Fruit fly (Drosophila melanogaster) whole organism, embryonic: ENCODE measurements around the gene bmm.

Experiments
- Asciz ChIP-seq: fragments of 200-800 bp; sonication (Bioruptor generic); optimal IDR thresholded peaks from 2 replicates; lab custom pipeline; 2017; ENCODE audit warnings: missing biosample characterization, mild to moderate bottlenecking, missing genetic modification characterization, missing genetic modification reagents
- Atf-2 ChIP-seq: fragments of 200-800 bp; sonication (Bioruptor generic); optimal IDR thresholded peaks from 2 replicates; lab custom pipeline; 2016; ENCODE audit warnings: missing biosample characterization, missing genetic modification characterization
- Awh ChIP-seq: fragments of 200-800 bp; sonication (Bioruptor generic); IDR thresholded peaks from 2 replicates; pipeline ENCODE4, ENCODE4 v1.3.6; 2022; ENCODE audit warnings: missing biosample characterization, missing genetic modification characterization
- B-H1 ChIP-seq: fragments of 200-800 bp; sonication (Bioruptor generic); IDR thresholded peaks from 3 replicates; pipeline ENCODE4 v1.3.6; 2022; ENCODE audit warnings: missing biosample characterization, missing genetic modification characterization
- CG10267 ChIP-seq: fragments of 200-800 bp; sonication (Bioruptor generic); optimal IDR thresholded peaks from 2 replicates; lab custom pipeline; 2018; ENCODE audit warnings: missing biosample characterization, mild to moderate bottlenecking, missing genetic modification characterization, moderate library complexity
- CG11093 ChIP-seq: fragments of 200-800 bp; sonication (Bioruptor generic); IDR thresholded peaks from 3 replicates; pipeline ENCODE4 v1.3.6; 2022; ENCODE audit warnings: missing biosample characterization, missing genetic modification characterization
- CG11456 ChIP-seq: fragments of 200-800 bp; sonication (Bioruptor generic); IDR thresholded peaks from 3 replicates; pipeline ENCODE4 v1.3.6; 2022; ENCODE audit warnings: missing biosample characterization, missing genetic modification characterization
- CG11723 ChIP-seq: fragments of 200-800 bp; sonication (Bioruptor generic); optimal IDR thresholded peaks from 2 replicates; lab custom pipeline; 2017; ENCODE audit warnings: missing biosample characterization, mild to moderate bottlenecking, missing genetic modification characterization
- CG12219 ChIP-seq: fragments of 200-800 bp; sonication (Bioruptor generic); optimal IDR thresholded peaks from 3 replicates; lab custom pipeline; 2018; ENCODE audit warnings: missing biosample characterization, mild to moderate bottlenecking, missing genetic modification characterization
- CG14860 ChIP-seq: fragments of 200-800 bp; sonication (Bioruptor generic); IDR thresholded peaks from 3 replicates; pipeline ENCODE4 v1.3.6; 2022; ENCODE audit warnings: missing biosample characterization, missing genetic modification characterization; ENCODE audit not compliant: partially characterized antibody
- CG15269 ChIP-seq: fragments of 200-800 bp; sonication (Bioruptor generic); optimal IDR thresholded peaks from 2 replicates; lab custom pipeline; 2018; ENCODE audit warnings: missing biosample characterization, mild to moderate bottlenecking, missing genetic modification characterization, moderate library complexity
- CG1792 ChIP-seq: fragments of 200-800 bp; sonication (Bioruptor generic); optimal IDR thresholded peaks from 2 replicates; lab custom pipeline; 2016; ENCODE audit warnings: missing biosample characterization, missing genetic modification characterization
- CG18011 ChIP-seq: fragments of 200-800 bp; sonication (Bioruptor generic); optimal IDR thresholded peaks from 2 replicates; lab custom pipeline; 2017; ENCODE audit warnings: missing biosample characterization, missing genetic modification characterization, mild to moderate bottlenecking, moderate library complexity, missing genotype
- CG18619 ChIP-seq: fragments of 200-800 bp; sonication (Bioruptor generic); optimal IDR thresholded peaks from 3 replicates; lab custom pipeline; 2017; ENCODE audit warnings: missing biosample characterization, mild to moderate bottlenecking, missing genetic modification characterization
- CG2116 ChIP-seq: fragments of 200-800 bp; sonication (Bioruptor generic); optimal IDR thresholded peaks from 3 replicates; lab custom pipeline; 2018; ENCODE audit warnings: missing biosample characterization, mild to moderate bottlenecking, missing genetic modification characterization
- CG32772 ChIP-seq: fragments of 200-800 bp; sonication (Bioruptor generic); IDR thresholded peaks from 2 replicates; pipeline ENCODE4 v1.3.6; 2022; ENCODE audit warnings: missing biosample characterization, missing genetic modification characterization
- CG33557 ChIP-seq: fragments of 200-800 bp; sonication (Bioruptor generic); optimal IDR thresholded peaks from 2 replicates; lab custom pipeline; 2019; ENCODE audit warnings: missing biosample characterization, mild to moderate bottlenecking, missing genetic modification characterization, moderate library complexity
- CG34376 ChIP-seq: fragments of 200-800 bp; sonication (Bioruptor generic); optimal IDR thresholded peaks from 2 replicates; lab custom pipeline; 2018; ENCODE audit warnings: missing biosample characterization, mild to moderate bottlenecking, missing genetic modification characterization
- CG3838 ChIP-seq: fragments of 200-800 bp; sonication (Bioruptor generic); optimal IDR thresholded peaks from 3 replicates; lab custom pipeline; 2016; ENCODE audit warnings: missing biosample characterization, missing genetic modification characterization
- CG3995 ChIP-seq: fragments of 200-800 bp; sonication (Bioruptor generic); optimal IDR thresholded peaks from 3 replicates; lab custom pipeline; 2016; ENCODE audit warnings: missing biosample characterization, missing genetic modification characterization
- CG9797 ChIP-seq: fragments of 200-800 bp; sonication (Bioruptor generic); optimal IDR thresholded peaks from 3 replicates; lab custom pipeline; 2018; ENCODE audit warnings: missing biosample characterization, mild to moderate bottlenecking, missing genetic modification characterization
- Dad ChIP-seq: fragments of 200-800 bp; sonication (Bioruptor generic); optimal IDR thresholded peaks from 3 replicates; lab custom pipeline; 2016; ENCODE audit warnings: missing biosample characterization, missing genetic modification characterization
- E2f2 ChIP-seq: fragments of 200-800 bp; sonication (Bioruptor generic); IDR thresholded peaks from 2 replicates; pipeline ENCODE4 v1.3.6; 2022; ENCODE audit warnings: missing biosample characterization, missing genetic modification characterization
- Fer2 ChIP-seq: fragments of 200-800 bp; sonication (Bioruptor generic); optimal IDR thresholded peaks from 2 replicates; lab custom pipeline; 2018; ENCODE audit warnings: missing biosample characterization, mild to moderate bottlenecking, missing genetic modification characterization, moderate library complexity
- HmgD ChIP-seq: fragments of 200-800 bp; sonication (Bioruptor generic); optimal IDR thresholded peaks from 3 replicates; lab custom pipeline; 2016; ENCODE audit warnings: missing biosample characterization, missing genetic modification characterization
- Hr3 ChIP-seq: fragments of 200-800 bp; sonication (Bioruptor generic); optimal IDR thresholded peaks from 3 replicates; lab custom pipeline; 2016; ENCODE audit warnings: missing biosample characterization, missing genetic modification characterization
- Max ChIP-seq: fragments of 200-800 bp; sonication (Bioruptor generic); optimal IDR thresholded peaks from 2 replicates; lab custom pipeline; 2016; ENCODE audit warnings: missing biosample characterization, mild to moderate bottlenecking, missing genetic modification characterization
- Meics ChIP-seq: fragments of 200-800 bp; sonication (Bioruptor generic); optimal IDR thresholded peaks from 2 replicates; lab custom pipeline; 2017; ENCODE audit warnings: missing biosample characterization, mild to moderate bottlenecking, missing genetic modification characterization
- Nf-YB ChIP-seq: fragments of 200-800 bp; sonication (Bioruptor generic); optimal IDR thresholded peaks from 3 replicates; lab custom pipeline; 2019; ENCODE audit warnings: missing biosample characterization, mild to moderate bottlenecking, missing genetic modification characterization, moderate library complexity
- NfI ChIP-seq: fragments of 200-800 bp; sonication (Bioruptor generic); optimal IDR thresholded peaks from 3 replicates; lab custom pipeline; 2018; ENCODE audit warnings: missing biosample characterization, mild to moderate bottlenecking, missing genetic modification characterization, moderate library complexity
- ac ChIP-seq: fragments of 200-800 bp; sonication (Bioruptor generic); optimal IDR thresholded peaks from 3 replicates; lab custom pipeline; 2017; ENCODE audit warnings: missing biosample characterization, mild to moderate bottlenecking, missing genetic modification characterization
- al ChIP-seq: fragments of 200-800 bp; sonication (Bioruptor generic); IDR thresholded peaks from 2 replicates; pipeline ENCODE4 v1.3.6; 2022; ENCODE audit warnings: missing biosample characterization, missing genetic modification characterization
- cas ChIP-seq: fragments of 200-800 bp; sonication (Bioruptor generic); IDR thresholded peaks from 2 replicates; pipeline ENCODE4 v1.3.6; 2022; ENCODE audit warnings: missing biosample characterization, missing genetic modification characterization
- crc ChIP-seq: fragments of 200-800 bp; sonication (Bioruptor generic); optimal IDR thresholded peaks from 2 replicates; lab custom pipeline; 2016; ENCODE audit warnings: missing biosample characterization, missing genetic modification characterization
- croc ChIP-seq: fragments of 200-800 bp; sonication (Bioruptor generic); conservative IDR thresholded peaks from 3 replicates; pipeline ENCODE4 v1.3.6; 2022; ENCODE audit warnings: missing biosample characterization, missing genetic modification characterization
- dmrt99B ChIP-seq: fragments of 200-800 bp; sonication (Bioruptor generic); optimal IDR thresholded peaks from 2 replicates; lab custom pipeline; 2018; ENCODE audit warnings: missing biosample characterization, mild to moderate bottlenecking, missing genetic modification characterization, moderate library complexity
- gce ChIP-seq: fragments of 200-800 bp; sonication (Bioruptor generic); IDR thresholded peaks from 3 replicates; pipeline ENCODE4 v1.3.6; 2022; ENCODE audit warnings: missing biosample characterization, missing genetic modification characterization
- gfzf ChIP-seq: fragments of 200-800 bp; sonication (Bioruptor generic); optimal IDR thresholded peaks from 2 replicates; lab custom pipeline; 2016; ENCODE audit warnings: missing biosample characterization, mild to moderate bottlenecking, missing genetic modification characterization, moderate library complexity
- gsb ChIP-seq: fragments of 200-800 bp; sonication (Bioruptor generic); IDR thresholded peaks from 2 replicates; pipeline ENCODE4 v1.3.6; 2022; ENCODE audit warnings: missing biosample characterization, missing genetic modification characterization
- gsb-n ChIP-seq: fragments of 200-800 bp; sonication (Bioruptor generic); optimal IDR thresholded peaks from 3 replicates; lab custom pipeline; 2018; ENCODE audit warnings: missing biosample characterization, mild to moderate bottlenecking, missing genetic modification characterization
- ham ChIP-seq: fragments of 200-800 bp; sonication (Bioruptor generic); IDR thresholded peaks from 2 replicates; pipeline ENCODE4 v1.3.6; 2022; ENCODE audit warnings: missing biosample characterization, missing genetic modification characterization
- lmd ChIP-seq: fragments of 200-800 bp; sonication (Bioruptor generic); IDR thresholded peaks from 2 replicates; pipeline ENCODE4 v1.3.6; 2022; ENCODE audit warnings: missing biosample characterization, missing genetic modification characterization
- mirr ChIP-seq: fragments of 200-800 bp; sonication (Bioruptor generic); optimal IDR thresholded peaks from 3 replicates; lab custom pipeline; 2018; ENCODE audit warnings: missing biosample characterization, mild to moderate bottlenecking, missing genetic modification characterization
- shn ChIP-seq: fragments of 200-800 bp; sonication (Bioruptor generic); optimal IDR thresholded peaks from 3 replicates; lab custom pipeline; 2016; ENCODE audit warnings: missing biosample characterization, missing genetic modification characterization
- sna ChIP-seq: fragments of 200-800 bp; sonication (Bioruptor generic); IDR thresholded peaks from 2 replicates; pipeline ENCODE4 v1.3.6; 2022; ENCODE audit warnings: missing biosample characterization, missing genetic modification characterization; ENCODE audit not compliant: partially characterized antibody
- so ChIP-seq: fragments of 200-800 bp; sonication (Bioruptor generic); IDR thresholded peaks from 3 replicates; pipeline ENCODE4 v1.3.6; 2022; ENCODE audit warnings: missing biosample characterization, missing genetic modification characterization
- zfh2 ChIP-seq: fragments of 200-800 bp; sonication (Bioruptor generic); optimal IDR thresholded peaks from 2 replicates; lab custom pipeline; 2016; ENCODE audit warnings: missing biosample characterization, missing genetic modification characterization

Gene bmm

dm6 chr3L:14756724-14757463 is 29.3 kb downstream of the bmm start (continued):
- TF ChIP-seq B-H1 (GFP tag; lab: Robert Waterston, UW) (peak; percentile 74), CG3838 (GFP tag; lab: Kevin White, UChicago) (no peak), CG9797 (GFP tag; lab: Kevin White, UChicago) (no peak), NfI (peak; percentile 90), crc (peak; percentile 70), CG32772 (peak; percentile 90), Max (peak; percentile 38), CG34376 (no peak), CG11093 (peak; percentile 85; the same call in 2 of the 3 replicates), gfzf (GFP tag; lab: Kevin White, UChicago) (no peak), gce (GFP tag; lab: Robert Waterston, UW) (peak; percentile 85; the same call in 2 of the 3 replicates), CG14860 (GFP tag; lab: Robert Waterston, UW) (no peak), croc (GFP tag; lab: Robert Waterston, UW) (peak; percentile 75), CG11723 (peak; percentile 82), Fer2 (tag; lab: Kevin White, UChicago) (peak; percentile 73)
- TF ChIP-seq, all 482 proteins: peak for 421

- TF ChIP-seq shn (GFP tag; lab: Kevin White, UChicago) (peak; percentile 72), Dad (GFP tag; lab: Kevin White, UChicago) (peak; percentile 31), E2f2 (GFP tag; lab: Robert Waterston, UW) (peak; percentile 59; the same call in 1 of the 2 replicates), Hr3 (GFP tag; lab: Kevin White, UChicago) (peak; percentile 86), lmd (peak; percentile 91), ac (peak; percentile 25), Awh (GFP tag; lab: Robert Waterston, UW) (peak; percentile 15; the same call in 1 of the 2 replicates), dmrt99B (tag; lab: Kevin White, UChicago) (peak; percentile 95), CG18011 (peak; percentile 54), CG11456 (GFP tag; lab: Robert Waterston, UW) (peak; percentile 87), sna (GFP tag; lab: Robert Waterston, UW) (peak; percentile 39), so (peak; percentile 72; the same call in 1 of the 3 replicates), ham (0 out of 2 replicates have a peak, but pooled peaks have one; percentile 13), CG11093 (peak; percentile 85), Nf-YB (GFP tag; lab: Kevin White, UChicago) (peak; percentile 59), gsb-n (peak; percentile 40), CG1792 (peak; percentile 21), gsb (GFP tag; lab: Robert Waterston, UW) (peak; percentile 79), CG10267 (tag; lab: Kevin White, UChicago) (peak; percentile 71), CG33557 (GFP tag; lab: Kevin White, UChicago) (peak; percentile 60), mirr (GFP tag; lab: Kevin White, UChicago) (peak; percentile 63), cas (GFP tag; lab: Robert Waterston, UW) (0 out of 2 replicates have a peak, but pooled peaks have one; percentile 31), Asciz (GFP tag; lab: Kevin White, UChicago) (peak; percentile 85), al (peak; percentile 79), CG18619 (GFP tag; lab: Kevin White, UChicago) (peak; percentile 92), CG3995 (GFP tag; lab: Kevin White, UChicago) (peak; percentile 34), CG2116 (GFP tag; lab: Kevin White, UChicago) (peak; percentile 26), Atf-2 (GFP tag; lab: Kevin White, UChicago) (peak; percentile 69), HmgD (GFP tag; lab: Kevin White, UChicago) (no peak), zfh2 (GFP tag; lab: Kevin White, UChicago) (peak; percentile 82), CG15269 (tag; lab: Kevin White, UChicago) (peak; percentile 93), Meics (peak; percentile 93), CG12219 (GFP tag; lab: Kevin White, UChicago) (peak; percentile 80)
Observed at dm6 chr3L:14755951-14756723, 30.1 kb downstream of the bmm start.
